Fruit fly (Drosophila melanogaster) whole organism, wandering third instar larva: ENCODE data around the gene CG9106.

ENCODE experiments used
- CG32264 ChIP-seq: fragments of 200-800 bp; sonication (Bioruptor generic); optimal IDR thresholded peaks from 2 replicates; lab custom pipeline; 2016; ENCODE audit warnings: missing biosample characterization, missing genetic modification characterization
- CG9705 ChIP-seq: fragments of 200-800 bp; sonication (Bioruptor generic); optimal IDR thresholded peaks from 2 replicates; lab custom pipeline; 2018; ENCODE audit warnings: missing biosample characterization, mild to moderate bottlenecking, missing genetic modification characterization
- CrebA ChIP-seq: fragments of 200-800 bp; sonication (Bioruptor generic); optimal IDR thresholded peaks from 2 replicates; lab custom pipeline; 2016; ENCODE audit warnings: missing biosample characterization, mild to moderate bottlenecking, missing genetic modification characterization, borderline replicate concordance
- Dif ChIP-seq: fragments of 200-275, 200-300 bp; sonication (Bioruptor generic); optimal IDR thresholded peaks from 2 replicates; lab custom pipeline; 2018; ENCODE audit warnings: missing biosample characterization, missing genetic modification characterization; ENCODE audit not compliant: partially characterized antibody
- HLH106 ChIP-seq: fragments of 200-800 bp; optimal IDR thresholded peaks from 3 replicates; lab custom pipeline; 2019; ENCODE audit warnings: missing biosample characterization, mild to moderate bottlenecking, missing genetic modification characterization, moderate library complexity
- Hnf4 ChIP-seq: fragments of 200-800 bp; sonication (Bioruptor generic); optimal IDR thresholded peaks from 2 replicates; lab custom pipeline; 2016; ENCODE audit warnings: missing biosample characterization, mild to moderate bottlenecking, missing genetic modification characterization
- Hr83 ChIP-seq: fragments of 200-300 bp; sonication (Bioruptor generic); optimal IDR thresholded peaks from 2 replicates; lab custom pipeline; 2016; ENCODE audit warnings: missing biosample characterization, mild to moderate bottlenecking, missing genetic modification characterization, moderate library complexity; ENCODE audit not compliant: poor library complexity, severe bottlenecking
- Jra ChIP-seq: sonication (Bioruptor generic); optimal IDR thresholded peaks from 2 replicates; lab custom pipeline; 2016; ENCODE audit warnings: missing biosample characterization, missing genetic modification characterization
- Mio ChIP-seq: sonication (Bioruptor generic); optimal IDR thresholded peaks from 2 replicates; lab custom pipeline; 2016; ENCODE audit warnings: missing biosample characterization, missing genetic modification characterization
- N ChIP-seq: fragments of >200 bp; optimal IDR thresholded peaks from 2 replicates; lab custom pipeline; 2018; ENCODE audit warnings: missing biosample characterization, missing external identifiers, missing genetic modification characterization
- Rel ChIP-seq, 2 experiments: fragments of 200-800 bp; sonication (Bioruptor generic) in 1 of 2; optimal IDR thresholded peaks; 2 replicates in 1 of 2; 3 replicates in 1 of 2; lab custom pipeline; 2016 to 2019; ENCODE audit warnings: mild to moderate bottlenecking in 2 of 2, missing biosample characterization in 2 of 2, missing genetic modification characterization in 2 of 2, moderate library complexity in 1 of 2
- Sp1 ChIP-seq: fragments of 200-800 bp; sonication (Bioruptor generic); optimal IDR thresholded peaks from 3 replicates; lab custom pipeline; 2019; ENCODE audit warnings: missing biosample characterization, mild to moderate bottlenecking, missing genetic modification characterization, moderate library complexity
- Vsx2 ChIP-seq: fragments of 200-300, 225-300 bp; sonication (Bioruptor generic); optimal IDR thresholded peaks from 2 replicates; lab custom pipeline; 2018; ENCODE audit warnings: missing biosample characterization, missing genetic modification characterization; ENCODE audit not compliant: partially characterized antibody
- br ChIP-seq: fragments of 200-800 bp; sonication (Bioruptor generic); optimal IDR thresholded peaks from 2 replicates; lab custom pipeline; 2016; ENCODE audit warnings: missing biosample characterization, missing genetic modification characterization
- brk ChIP-seq: fragments of 200-800 bp; sonication (Bioruptor generic); optimal IDR thresholded peaks from 2 replicates; lab custom pipeline; 2016; ENCODE audit warnings: missing biosample characterization, mild to moderate bottlenecking, missing genetic modification characterization
- dl ChIP-seq, 2 experiments: fragments of 175-275, 200-275 bp in 1 of 2; fragments of 200-275 bp in 1 of 2; sonication (Bioruptor generic); optimal IDR thresholded peaks; lab custom pipeline; 2018; ENCODE audit warnings: mild to moderate bottlenecking in 2 of 2, missing biosample characterization in 2 of 2, missing genetic modification characterization in 2 of 2, moderate library complexity in 2 of 2; ENCODE audit not compliant: partially characterized antibody in 2 of 2, insufficient read depth in 1 of 2
- dsf ChIP-seq: sonication (Bioruptor generic); optimal IDR thresholded peaks from 2 replicates; lab custom pipeline; 2016; ENCODE audit warnings: missing biosample characterization, missing genetic modification characterization, borderline replicate concordance
- ey ChIP-seq: fragments of 200-800 bp; sonication (Bioruptor generic); optimal IDR thresholded peaks from 2 replicates; lab custom pipeline; 2016; ENCODE audit warnings: missing biosample characterization, missing genetic modification characterization
- foxo ChIP-seq, 2 experiments: fragments of 200-800 bp; sonication (Bioruptor generic); optimal IDR thresholded peaks; 2 replicates in 1 of 2; 3 replicates in 1 of 2; lab custom pipeline; 2016 to 2017; ENCODE audit warnings: missing biosample characterization in 2 of 2, missing genetic modification characterization in 2 of 2
- h ChIP-seq: fragments of 200-800 bp; sonication (Bioruptor generic); optimal IDR thresholded peaks from 3 replicates; lab custom pipeline; 2016; ENCODE audit warnings: missing biosample characterization, mild to moderate bottlenecking, missing genetic modification characterization
- jim ChIP-seq: fragments of 175-275, 200-325 bp; sonication (Bioruptor generic); optimal IDR thresholded peaks from 2 replicates; lab custom pipeline; 2016; ENCODE audit warnings: missing biosample characterization, mild to moderate bottlenecking, missing genetic modification characterization
- psq ChIP-seq: fragments of 200-800 bp; sonication (Bioruptor generic); optimal IDR thresholded peaks from 3 replicates; lab custom pipeline; 2017; ENCODE audit warnings: missing biosample characterization, mild to moderate bottlenecking, missing genetic modification characterization, moderate library complexity
- rgr ChIP-seq: fragments of 200-800 bp; sonication (Bioruptor generic); optimal IDR thresholded peaks from 3 replicates; lab custom pipeline; 2016; ENCODE audit warnings: missing biosample characterization, mild to moderate bottlenecking, missing genetic modification characterization
- sage ChIP-seq: fragments of 200-800 bp; sonication (Bioruptor generic); optimal IDR thresholded peaks from 2 replicates; lab custom pipeline; 2016; ENCODE audit warnings: missing biosample characterization, mild to moderate bottlenecking, missing genetic modification characterization
- tai ChIP-seq: sonication (Bioruptor generic); optimal IDR thresholded peaks from 2 replicates; lab custom pipeline; 2016; ENCODE audit warnings: missing biosample characterization, missing genetic modification characterization
- usp ChIP-seq: fragments of >200 bp; optimal IDR thresholded peaks from 2 replicates; lab custom pipeline; 2017; ENCODE audit warnings: missing biosample characterization, missing genetic modification characterization

CG9106 gene

DNA sequence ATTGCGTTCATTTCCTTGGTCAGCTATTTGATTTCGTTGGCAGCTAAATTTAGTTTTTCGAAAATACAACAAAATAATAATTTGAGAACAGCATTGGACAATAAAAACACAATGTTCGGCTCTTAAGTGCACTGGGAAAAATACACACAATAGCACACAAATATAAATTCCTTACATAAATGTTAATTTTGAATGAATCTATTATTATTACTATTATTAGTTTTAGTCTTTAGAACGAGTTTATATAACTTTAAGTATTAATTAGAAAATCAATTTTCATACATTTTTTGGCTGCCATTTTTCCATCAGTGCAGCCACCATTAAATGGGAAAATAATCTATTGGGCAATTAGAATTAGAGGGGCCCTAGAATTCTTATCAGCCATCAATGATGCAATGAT is 37.7 kb upstream of the CG9106 start:
- TF ChIP-seq brk (GFP tag; lab: Kevin White, UChicago) (no peak), tai (no peak), N (no peak), CG9705 (GFP tag; lab: Kevin White, UChicago) (no peak), dsf (GFP tag; lab: Kevin White, UChicago) (no peak), CG32264 (GFP tag; lab: Kevin White, UChicago) (no peak)

DNA sequence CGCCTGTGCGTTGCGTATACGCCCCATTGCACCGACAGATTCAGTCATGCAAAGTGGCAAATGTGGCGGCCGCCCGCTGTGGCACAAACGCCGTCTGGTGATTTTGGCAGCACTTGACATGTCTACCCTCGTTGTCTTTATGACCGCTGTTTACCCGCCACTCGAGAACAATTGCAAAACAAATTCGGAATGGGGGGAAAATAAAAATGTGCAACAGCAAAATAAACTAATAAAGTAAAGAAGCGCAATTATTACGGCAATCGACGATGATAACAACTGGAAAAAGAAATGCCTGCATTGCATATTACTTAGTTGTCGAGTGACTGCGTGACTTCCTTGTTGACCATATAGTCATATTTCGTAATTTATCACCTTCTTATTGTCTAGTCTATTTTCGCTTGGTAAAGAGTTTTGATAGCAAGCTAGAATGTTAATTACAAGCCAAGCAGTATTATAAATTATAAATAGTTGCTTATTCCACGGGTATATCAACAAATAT is 36.3 kb upstream of the CG9106 start:
- TF ChIP-seq usp (GFP tag; lab: Kevin White, UChicago) (no peak), ey (GFP tag; lab: Kevin White, UChicago) (no peak), sage (GFP tag; lab: Kevin White, UChicago) (no peak), N (no peak), jim (GFP tag; lab: Kevin White, UChicago) (no peak), foxo (GFP tag; optimal IDR thresholded peaks at IDR 0.05; lab: Kevin White, UChicago) (no peak), Rel (GFP tag; optimal IDR thresholded peaks at IDR 0.05; lab: Kevin White, UChicago) (no peak), Rel (tag; optimal IDR thresholded peaks at IDR 0.05; lab: Kevin White, UChicago) (no peak), CrebA (GFP tag; lab: Kevin White, UChicago) (no peak), Hnf4 (GFP tag; lab: Kevin White, UChicago) (no peak), br (GFP tag; lab: Kevin White, UChicago) (no peak), Mio (no peak)

DNA sequence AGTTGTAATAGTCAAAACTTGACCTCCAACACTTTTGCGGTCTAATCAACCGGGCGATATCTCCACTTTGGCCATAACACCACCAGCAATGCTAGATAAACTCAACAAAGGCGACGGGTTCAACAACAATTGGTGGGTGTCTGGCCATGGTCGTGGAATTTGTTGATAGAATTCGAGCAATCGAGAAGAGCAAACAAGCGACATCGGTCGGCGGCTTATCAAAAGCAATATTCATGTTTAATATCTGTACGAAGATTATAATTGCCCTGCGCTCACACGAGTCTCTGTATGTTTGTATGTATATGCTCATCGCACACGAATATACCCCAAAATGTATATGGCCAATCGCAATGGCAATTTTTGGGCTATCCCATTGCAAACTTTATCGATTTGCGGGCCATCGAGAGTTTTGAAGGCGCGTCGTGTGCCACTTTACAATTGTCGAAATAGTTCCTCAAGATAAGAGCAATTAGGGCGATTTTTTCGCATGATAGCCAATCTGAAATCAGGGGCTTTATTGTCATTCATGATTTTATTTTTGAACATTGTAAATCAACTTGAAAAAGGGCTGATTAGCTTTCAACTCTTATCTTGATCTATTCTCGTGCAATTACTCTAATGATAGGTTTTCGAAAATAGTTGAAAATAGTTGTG is 35.4 kb upstream of the CG9106 start:
- TF ChIP-seq Rel (GFP tag; optimal IDR thresholded peaks at IDR 0.05; lab: Kevin White, UChicago) (no peak), Rel (tag; optimal IDR thresholded peaks at IDR 0.05; lab: Kevin White, UChicago) (peak; percentile 6), dsf (GFP tag; lab: Kevin White, UChicago) (no peak)

DNA sequence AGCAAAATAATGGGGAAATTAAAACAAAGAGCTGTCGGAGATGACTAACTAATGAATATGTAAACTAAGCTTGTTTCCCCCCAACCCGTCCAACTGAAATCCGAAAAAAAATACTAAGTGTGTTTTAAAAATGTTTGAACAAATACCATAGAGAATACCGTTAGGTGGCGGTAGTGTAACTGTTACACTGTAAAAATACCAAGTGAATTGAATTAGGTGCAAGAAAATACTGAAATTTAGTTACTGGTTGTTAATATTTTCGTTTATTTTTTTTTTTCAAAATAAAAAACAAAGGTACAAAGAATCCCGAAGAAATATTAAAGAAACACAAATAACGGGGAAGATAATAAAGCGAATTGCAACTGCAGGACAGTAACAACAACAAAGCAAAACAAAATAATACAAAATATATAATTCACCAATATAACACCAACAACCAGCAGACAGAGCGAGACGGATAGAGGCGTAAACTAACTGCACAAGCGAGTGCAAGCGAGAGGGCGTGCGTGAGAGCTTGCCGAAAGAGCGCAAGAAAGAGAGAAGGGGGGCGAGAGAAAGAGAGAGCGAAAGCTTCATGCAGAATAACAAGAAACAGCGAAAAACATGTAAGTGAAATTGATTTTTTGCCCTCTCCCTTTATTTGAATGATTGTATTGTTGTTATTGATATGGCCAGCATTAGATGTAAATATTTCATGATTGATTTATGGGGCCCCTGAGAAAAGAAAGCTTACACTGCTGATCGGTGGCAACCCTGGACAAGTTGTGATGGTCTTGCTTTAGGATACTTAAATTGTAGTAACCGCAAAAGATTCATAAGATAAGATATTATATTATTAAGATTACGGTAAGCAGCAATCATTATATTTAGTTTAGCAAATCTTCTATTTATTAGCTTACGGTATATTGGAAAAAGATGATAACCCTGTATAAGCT is 34.0 kb upstream of the CG9106 start:
- TF ChIP-seq Hnf4 (GFP tag; lab: Kevin White, UChicago) = peak; percentile 28
- TF ChIP-seq psq (GFP tag; lab: Kevin White, UChicago) = peak; percentile 74
- peak; percentile 2 for TF ChIP-seq rgr (GFP tag; lab: Kevin White, UChicago)
- TF ChIP-seq ey (GFP tag; lab: Kevin White, UChicago) = no peak
- TF ChIP-seq HLH106 (tag; lab: Kevin White, UChicago) = peak; percentile 5
- TF ChIP-seq Vsx2 (GFP tag; lab: Kevin White, UChicago) = peak; percentile 58
- TF ChIP-seq Hr83 (GFP tag; lab: Kevin White, UChicago) = no peak
- no peak for TF ChIP-seq Jra (GFP tag; lab: Kevin White, UChicago)
- TF ChIP-seq Sp1 (GFP tag; lab: Kevin White, UChicago) = peak; percentile 15
- peak; percentile 15 for TF ChIP-seq h (GFP tag; lab: Kevin White, UChicago)
- TF ChIP-seq Rel (GFP tag; optimal IDR thresholded peaks at IDR 0.05; lab: Kevin White, UChicago) = no peak
- TF ChIP-seq Rel (tag; optimal IDR thresholded peaks at IDR 0.05; lab: Kevin White, UChicago) = peak; percentile 67
- peak; percentile 38 to 59 for TF ChIP-seq dl (GFP tag; optimal IDR thresholded peaks at IDR 0.05; lab: Kevin White, UChicago; ENCODE audit: insufficient read depth in 1 of 2, partially characterized antibody in 2 of 2)
- TF ChIP-seq brk (GFP tag; lab: Kevin White, UChicago) = peak; percentile 9
- TF ChIP-seq N = no peak
- peak; percentile 44 for TF ChIP-seq jim (GFP tag; lab: Kevin White, UChicago)
- no peak for TF ChIP-seq sage (GFP tag; lab: Kevin White, UChicago)
- TF ChIP-seq usp (GFP tag; lab: Kevin White, UChicago) = no peak
- peak; percentile 3 for TF ChIP-seq br (GFP tag; lab: Kevin White, UChicago)
- peak; percentile 49 for TF ChIP-seq Dif
